Worm (Caenorhabditis elegans): ENCODE measurements around the gene unc-130.

DNA sequence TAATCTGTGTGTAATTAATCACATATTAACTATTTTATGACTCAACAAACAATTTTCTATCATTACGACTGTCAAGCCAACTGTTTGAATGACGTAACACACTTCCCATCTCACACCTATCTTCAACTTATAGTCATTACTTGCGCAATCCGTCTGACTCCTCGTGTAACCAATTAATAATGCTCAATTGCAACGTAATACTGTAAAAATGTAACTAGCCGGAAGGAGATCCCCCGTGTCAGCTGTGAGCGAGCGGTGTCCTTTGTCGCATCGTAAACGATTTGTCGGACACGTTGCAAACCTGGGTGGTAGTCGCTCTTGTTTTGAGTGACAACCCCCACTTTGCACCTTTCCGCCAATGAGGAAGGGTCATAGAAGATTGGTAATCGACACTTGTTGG, 6.4 kb downstream of the unc-130 start:
- no peak for TF ChIP-seq ztf-11 (tag; optimal IDR thresholded peaks at IDR 0.05)
- TF ChIP-seq nhr-237 (tag; optimal IDR thresholded peaks at IDR 0.05): no peak
- TF ChIP-seq nhr-77 (tag; optimal IDR thresholded peaks at IDR 0.05): no peak
- TF ChIP-seq dmd-4 (tag; optimal IDR thresholded peaks at IDR 0.05): no peak
- TF ChIP-seq ceh-16 (tag; optimal IDR thresholded peaks at IDR 0.05): no peak
- TF ChIP-seq ceh-82 (tag; optimal IDR thresholded peaks at IDR 0.05): no peak
- no peak for TF ChIP-seq Y55F3AM.14 (GFP tag; optimal IDR thresholded peaks at IDR 0.05)

Measured in whole organism, L2 larva.